Worm (Caenorhabditis elegans) whole organism, L3 larva: ENCODE data around the gene Y54F10BM.23.
"Not testable (repeated sequence)": the region's sequence is repeated elsewhere in the genome, so short reads cannot be mapped to it uniquely, and the experiment has no call there.

Source experiments
- ZK546.5 ChIP-seq: sonication (generic microtip); optimal IDR thresholded peaks from 2 replicates; lab custom pipeline; 2017; ENCODE audit warnings: missing biosample characterization, missing genetic modification characterization
- aly-2 ChIP-seq: fragments of 150-350 bp; optimal IDR thresholded peaks from 2 replicates; lab custom pipeline; 2014; ENCODE audit warnings: missing biosample characterization, missing genetic modification characterization
- ceh-16 ChIP-seq: sonication (generic microtip); optimal IDR thresholded peaks from 2 replicates; lab custom pipeline; 2017; ENCODE audit warnings: missing biosample characterization, missing genetic modification characterization
- ceh-28 ChIP-seq: fragments of 150-350 bp; optimal IDR thresholded peaks from 2 replicates; lab custom pipeline; 2014; ENCODE audit warnings: missing biosample characterization, missing genetic modification reagents, missing genetic modification characterization
- ceh-9 ChIP-seq: sonication (generic microtip); optimal IDR thresholded peaks from 2 replicates; lab custom pipeline; 2018; ENCODE audit warnings: missing biosample characterization, missing genetic modification characterization
- daf-12 ChIP-seq: fragments of 150-350 bp; optimal IDR thresholded peaks from 2 replicates; lab custom pipeline; 2014; ENCODE audit warnings: missing biosample characterization, missing genetic modification reagents, missing genetic modification characterization
- egl-5 ChIP-seq: fragments of 150-350 bp; optimal IDR thresholded peaks from 2 replicates; lab custom pipeline; 2017; ENCODE audit warnings: missing biosample characterization, missing genetic modification reagents, missing genetic modification characterization, inconsistent platforms
- elt-2 ChIP-seq: sonication (generic microtip); optimal IDR thresholded peaks from 2 replicates; lab custom pipeline; 2016; ENCODE audit warnings: missing genetic modification reagents, mild to moderate bottlenecking, missing genetic modification characterization, missing compliant biosample characterization
- elt-3 ChIP-seq, 3 experiments: fragments of 150-350 bp in 1 of 3; sonication (generic microtip) in 2 of 3; optimal IDR thresholded peaks; 2 replicates in 2 of 3; 4 replicates in 1 of 3; lab custom pipeline; 2014 to 2017; ENCODE audit warnings: missing biosample characterization in 3 of 3, missing genetic modification characterization in 3 of 3
- fos-1 ChIP-seq: fragments of 150-350 bp; optimal IDR thresholded peaks from 2 replicates; lab custom pipeline; 2014; ENCODE audit warnings: missing biosample characterization, missing genetic modification characterization
- hmg-11 ChIP-seq: sonication (generic microtip); optimal IDR thresholded peaks from 2 replicates; lab custom pipeline; 2016; ENCODE audit warnings: missing genetic modification characterization, missing compliant biosample characterization
- lsy-12 ChIP-seq: sonication (generic microtip); optimal IDR thresholded peaks from 2 replicates; lab custom pipeline; 2016; ENCODE audit warnings: mild to moderate bottlenecking, missing genetic modification characterization, missing compliant biosample characterization
- mml-1 ChIP-seq: fragments of 150-350 bp; sonication (generic microtip); optimal IDR thresholded peaks from 3 replicates; lab custom pipeline; 2014; ENCODE audit warnings: missing biosample characterization, missing genetic modification characterization
- nhr-11 ChIP-seq: fragments of 150-350 bp; optimal IDR thresholded peaks from 2 replicates; lab custom pipeline; 2014; ENCODE audit warnings: missing biosample characterization, missing genetic modification characterization
- nhr-23 ChIP-seq: fragments of 150-350 bp; optimal IDR thresholded peaks from 2 replicates; lab custom pipeline; 2014; ENCODE audit warnings: missing biosample characterization, missing genetic modification reagents, missing genetic modification characterization
- nhr-237 ChIP-seq: fragments of 150-350 bp; optimal IDR thresholded peaks from 2 replicates; lab custom pipeline; 2014; ENCODE audit warnings: missing biosample characterization, missing genetic modification characterization
- nhr-25 ChIP-seq: sonication (generic microtip); optimal IDR thresholded peaks from 2 replicates; lab custom pipeline; 2017; ENCODE audit warnings: missing biosample characterization, missing genetic modification characterization
- nhr-28 ChIP-seq: fragments of 150-350 bp; optimal IDR thresholded peaks from 2 replicates; lab custom pipeline; 2014; ENCODE audit warnings: missing biosample characterization, missing genetic modification characterization
- nhr-43 ChIP-seq: sonication (generic microtip); optimal IDR thresholded peaks from 2 replicates; lab custom pipeline; 2016; ENCODE audit warnings: mild to moderate bottlenecking, missing genetic modification characterization, missing compliant biosample characterization; ENCODE audit not compliant: poor library complexity, severe bottlenecking
- nhr-67 ChIP-seq: fragments of 150-350 bp; optimal IDR thresholded peaks from 2 replicates; lab custom pipeline; 2014; ENCODE audit warnings: missing biosample characterization, missing genetic modification characterization
- nhr-76 ChIP-seq: fragments of 150-350 bp; sonication (generic microtip); optimal IDR thresholded peaks from 5 replicates; lab custom pipeline; 2014; ENCODE audit warnings: missing biosample characterization, missing genetic modification characterization
- nhr-77 ChIP-seq: fragments of 150-350 bp; optimal IDR thresholded peaks from 2 replicates; lab custom pipeline; 2014; ENCODE audit warnings: missing biosample characterization, missing genetic modification characterization
- pqm-1 ChIP-seq: fragments of 150-350 bp; optimal IDR thresholded peaks from 2 replicates; lab custom pipeline; 2017; ENCODE audit warnings: missing biosample characterization, missing genetic modification characterization, inconsistent platforms
- sea-2 ChIP-seq: fragments of 150-350 bp; sonication (generic microtip); optimal IDR thresholded peaks from 4 replicates; lab custom pipeline; 2014; ENCODE audit warnings: missing biosample characterization, missing genetic modification reagents, missing genetic modification characterization
- snpc-4 ChIP-seq: fragments of 150-350 bp; optimal IDR thresholded peaks from 2 replicates; lab custom pipeline; 2014; ENCODE audit warnings: missing biosample characterization, missing genetic modification characterization
- tbx-2 ChIP-seq: sonication (generic microtip); optimal IDR thresholded peaks from 2 replicates; lab custom pipeline; 2016; ENCODE audit warnings: mild to moderate bottlenecking, missing genetic modification characterization, missing compliant biosample characterization
- unc-62 ChIP-seq: fragments of 150-350 bp; sonication (generic microtip); optimal IDR thresholded peaks from 4 replicates; lab custom pipeline; 2014; ENCODE audit warnings: missing biosample characterization, missing genetic modification reagents, missing genetic modification characterization
- zag-1 ChIP-seq: fragments of 150-350 bp; optimal IDR thresholded peaks from 2 replicates; lab custom pipeline; 2014; ENCODE audit warnings: missing biosample characterization, missing genetic modification characterization
- ztf-11 ChIP-seq: fragments of 150-350 bp; optimal IDR thresholded peaks from 2 replicates; lab custom pipeline; 2014; ENCODE audit warnings: missing biosample characterization, missing genetic modification characterization

The Y54F10BM.23 gene

DNA sequence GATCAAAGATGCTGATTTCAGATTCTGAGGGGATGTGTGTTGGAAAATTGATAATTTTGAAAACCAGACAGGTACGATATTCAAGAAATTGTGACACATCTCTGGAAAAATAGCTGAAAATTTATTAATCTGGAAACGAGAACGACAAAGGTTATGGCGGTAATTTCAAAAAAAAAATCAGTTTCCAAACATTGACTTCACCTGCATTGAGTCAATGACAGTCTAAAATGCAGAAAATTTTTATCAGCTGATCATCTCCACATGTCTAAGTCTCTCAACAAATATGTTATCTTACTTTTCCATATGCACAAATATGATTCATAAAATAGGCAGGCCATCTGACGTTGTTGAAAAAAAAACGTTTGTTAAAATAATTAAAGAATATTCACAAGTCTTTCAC, 7.3 kb downstream of the Y54F10BM.23 start, which contains the start of gene fbxa-48:
TSS of gene fbxa-48 (minus strand) at position 101 of the 400 bp plus-strand sequence.
- TF ChIP-seq elt-2 (tag; lab: Kevin White, UChicago), result peak; percentile 38
- no peak for TF ChIP-seq fos-1 (tag; lab: Kevin White, UChicago)
- TF ChIP-seq pqm-1, result peak; percentile 2

DNA sequence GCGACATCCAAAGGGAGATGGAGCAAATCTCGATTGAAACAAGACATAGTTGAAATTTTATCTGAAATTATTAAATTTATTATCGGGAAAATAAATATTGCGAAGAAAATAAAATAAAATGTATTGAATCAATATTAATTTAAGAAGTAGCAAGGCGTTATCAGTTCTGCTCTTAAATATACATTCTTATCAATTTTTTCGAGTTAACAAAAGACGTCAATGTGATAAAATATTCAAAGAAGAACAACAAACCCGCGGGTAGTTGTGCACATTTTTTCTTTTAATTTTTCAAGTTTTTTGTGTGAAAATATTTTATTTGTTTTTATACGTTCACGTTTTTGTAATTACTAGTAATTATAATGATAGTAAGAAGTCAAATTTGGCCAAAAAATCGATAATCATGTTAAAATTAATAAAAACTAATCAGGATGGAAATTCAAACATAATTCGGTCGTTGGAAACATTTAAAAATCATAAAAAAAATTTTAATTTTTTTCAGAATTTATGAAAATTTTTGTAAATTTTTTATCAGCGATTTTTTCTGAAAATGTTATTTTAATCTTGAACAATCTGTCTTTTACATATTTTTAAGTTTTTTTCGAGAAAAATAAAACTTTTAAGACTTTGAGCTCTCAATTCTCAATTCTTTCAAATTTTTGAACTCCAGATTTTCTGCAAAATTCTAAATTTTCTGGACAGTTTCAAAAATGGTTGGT, 13.2 kb downstream of the Y54F10BM.23 start, which contains the start of gene fbxa-9:
TSS of gene fbxa-9 (plus strand) at position 666 of the 716 bp plus-strand sequence.
- TF ChIP-seq elt-2 (tag; lab: Kevin White, UChicago) (peak; percentile 81), unc-62 (GFP tag; lab: Kevin White, UChicago) (no peak), pqm-1 (peak; percentile 74)
- TF ChIP-seq, all 47 proteins: peak for 2

DNA sequence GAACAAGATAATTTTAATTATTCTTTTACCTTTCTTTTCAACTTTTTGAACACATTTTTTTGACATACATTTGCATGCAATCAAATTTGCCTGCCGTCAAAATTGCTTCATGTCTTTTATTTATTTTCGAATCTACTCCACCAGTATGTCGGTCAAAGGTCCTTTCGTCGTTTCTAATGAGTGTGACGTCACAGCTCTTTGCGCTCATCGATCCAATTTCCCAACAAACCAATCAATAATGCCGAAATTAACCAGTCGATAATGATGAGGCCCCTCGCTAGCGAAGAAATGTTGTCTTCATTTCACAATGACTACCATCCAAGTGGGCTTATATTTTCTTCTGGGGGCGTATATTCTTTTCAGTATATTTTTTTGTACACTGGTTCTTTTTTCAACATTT, 16.4 kb downstream of the Y54F10BM.23 start, which contains the start of gene Y54F10BM.6:
TSS of gene Y54F10BM.6 (plus strand) at position 301 of the 400 bp plus-strand sequence.
- TF ChIP-seq ceh-16 (tag; lab: Kevin White, UChicago) (no peak), nhr-28 (tag; lab: Kevin White, UChicago) (no peak), mml-1 (tag; lab: Kevin White, UChicago) (no peak)
- TF ChIP-seq, all 47 proteins: peak for 0

ce11 chrIII:2261353-2261752, 18.0 kb downstream of the Y54F10BM.23 start, which contains the start of gene fbxa-42:
TSS of gene fbxa-42 (minus strand) at chrIII:2261453.
- not testable (repeated sequence) for TF ChIP-seq unc-62 (GFP tag; lab: Kevin White, UChicago); fos-1 (tag; lab: Kevin White, UChicago); nhr-67

ce11 chrIII:2259329-2259728, 20.0 kb downstream of the Y54F10BM.23 start:
- no peak for TF ChIP-seq ceh-9 (tag; lab: Kevin White, UChicago)
- no peak for TF ChIP-seq snpc-4 (tag; lab: Kevin White, UChicago)
- no peak for TF ChIP-seq ZK546.5 (tag; lab: Kevin White, UChicago)
- TF ChIP-seq hmg-11 (tag; lab: Kevin White, UChicago), result no peak
- no peak for TF ChIP-seq aly-2 (tag; lab: Kevin White, UChicago)
- TF ChIP-seq ztf-11 (tag; lab: Kevin White, UChicago), result no peak
- no peak for TF ChIP-seq nhr-43 (tag; lab: Kevin White, UChicago)
- TF ChIP-seq fos-1 (tag; lab: Kevin White, UChicago), result no peak
- no peak for TF ChIP-seq nhr-237 (tag; lab: Kevin White, UChicago)
- no peak for TF ChIP-seq nhr-23 (tag; lab: Kevin White, UChicago)
- TF ChIP-seq elt-3 (tag; optimal IDR thresholded peaks at IDR 0.05; lab: Kevin White, UChicago), result no peak
- no peak for TF ChIP-seq lsy-12
- no peak for TF ChIP-seq daf-12 (tag; lab: Kevin White, UChicago)
- no peak for TF ChIP-seq ceh-28
- TF ChIP-seq nhr-11 (tag; lab: Kevin White, UChicago), result no peak
- no peak for TF ChIP-seq egl-5 (tag; lab: Kevin White, UChicago)
- no peak for TF ChIP-seq nhr-77 (tag; lab: Kevin White, UChicago)
- no peak for TF ChIP-seq pqm-1
- no peak for TF ChIP-seq zag-1 (tag; lab: Kevin White, UChicago)

DNA sequence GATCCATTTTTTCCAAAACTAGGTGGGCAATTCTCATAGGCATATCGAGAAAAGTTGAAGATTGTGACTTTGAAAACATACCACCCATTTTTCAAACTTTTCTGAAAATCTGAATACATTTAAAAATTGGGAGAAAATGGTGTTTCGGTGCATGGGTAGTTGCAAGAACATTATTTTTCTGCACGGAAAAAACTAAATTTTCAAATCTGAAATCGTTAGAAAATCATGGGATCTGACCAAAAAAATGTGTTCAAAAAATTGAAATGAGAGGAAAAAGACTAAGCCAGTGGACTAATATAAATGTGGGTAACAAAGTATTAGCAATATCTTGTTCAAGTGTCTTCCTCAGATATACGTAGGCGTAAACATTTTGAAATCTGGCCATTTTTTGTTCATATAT, 20.5 kb downstream of the Y54F10BM.23 start, which contains the start of gene fbxa-43:
TSS of gene fbxa-43 (minus strand) at position 101 of the 400 bp plus-strand sequence.
- TF ChIP-seq elt-3 (tag; optimal IDR thresholded peaks at IDR 0.05; lab: Kevin White, UChicago) (no peak), nhr-76 (no peak)

DNA sequence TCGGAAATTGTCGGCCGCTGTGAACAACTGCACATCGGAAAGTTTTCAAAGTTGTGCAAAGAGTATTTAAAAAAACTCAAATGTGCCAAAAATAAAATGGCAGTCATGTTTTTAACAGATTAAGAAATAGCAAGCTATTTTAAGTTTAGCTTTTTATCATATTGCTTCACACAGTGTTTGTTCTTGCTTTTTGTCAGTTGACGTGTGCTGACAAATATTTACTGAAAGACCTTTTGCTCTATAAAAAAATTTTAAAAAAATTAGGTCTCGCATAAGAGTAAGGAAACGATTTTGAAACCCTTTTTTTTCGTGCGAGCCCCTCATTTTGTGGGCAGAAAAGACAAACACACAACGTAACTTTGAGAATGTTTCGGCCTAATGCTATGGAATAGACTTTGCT, 23.8 kb downstream of the Y54F10BM.23 start, which contains the start of gene fbxa-71:
TSS of gene fbxa-71 (plus strand) at position 301 of the 400 bp plus-strand sequence.
- no peak for TF ChIP-seq tbx-2 (tag; lab: Kevin White, UChicago)
- no peak for TF ChIP-seq ZK546.5 (tag; lab: Kevin White, UChicago)
- no peak for TF ChIP-seq sea-2
- TF ChIP-seq nhr-25 (tag; lab: Kevin White, UChicago), result no peak
- TF ChIP-seq, all 47 proteins: peak for 0
